Worm (Caenorhabditis elegans) whole organism, early embryonic: ENCODE results near the gene C16C8.27.

ENCODE experiments used
- ama-1 ChIP-seq: fragments of 150-350 bp; optimal IDR thresholded peaks from 2 replicates; lab custom pipeline; 2014
- ceh-13 ChIP-seq: fragments of 200-800 bp; sonication (Bioruptor generic); optimal IDR thresholded peaks from 2 replicates; lab custom pipeline; 2018; ENCODE audit warnings: mild to moderate bottlenecking, missing genetic modification characterization, missing compliant biosample characterization
- ceh-36 ChIP-seq: sonication (generic microtip); optimal IDR thresholded peaks from 2 replicates; lab custom pipeline; 2016; ENCODE audit warnings: missing genetic modification characterization, inconsistent platforms, missing compliant biosample characterization
- ets-7 ChIP-seq: sonication (generic microtip); optimal IDR thresholded peaks from 2 replicates; lab custom pipeline; 2016; ENCODE audit warnings: missing genotype, missing genetic modification characterization, missing compliant biosample characterization
- hmg-4 ChIP-seq: fragments of 200-800 bp; sonication (Bioruptor generic); optimal IDR thresholded peaks from 2 replicates; lab custom pipeline; 2018; ENCODE audit warnings: mild to moderate bottlenecking, missing genetic modification characterization, missing compliant biosample characterization
- hnd-1 ChIP-seq: sonication (generic microtip); optimal IDR thresholded peaks from 2 replicates; lab custom pipeline; 2016; ENCODE audit warnings: missing genetic modification characterization, missing compliant biosample characterization
- scrt-1 ChIP-seq: fragments of 200-800 bp; sonication (Bioruptor generic); IDR thresholded peaks from 2 replicates; pipeline ENCODE4 v1.3.6; 2022; ENCODE audit warnings: missing genetic modification characterization, missing compliant biosample characterization
- tbx-11 ChIP-seq: fragments of 200-800 bp; sonication (Bioruptor generic); IDR thresholded peaks from 2 replicates; pipeline ENCODE4 v1.3.6; 2022; ENCODE audit warnings: missing genetic modification characterization, missing compliant biosample characterization
- tra-4 ChIP-seq: sonication (generic microtip); optimal IDR thresholded peaks from 2 replicates; lab custom pipeline; 2017; ENCODE audit warnings: missing genetic modification characterization, missing compliant biosample characterization

- TF ChIP-seq scrt-1 (GFP tag; lab: Robert Waterston, UW), result no peak
- TF ChIP-seq ceh-13 (GFP tag; lab: Kevin White, UChicago), result no peak
- no peak for TF ChIP-seq hnd-1 (tag; lab: Kevin White, UChicago)
- no peak for TF ChIP-seq ets-7
- no peak for TF ChIP-seq ama-1 (lab: Kevin White, UChicago)
- TF ChIP-seq tra-4 (tag; lab: Kevin White, UChicago), result no peak
- no peak for TF ChIP-seq hmg-4 (GFP tag; lab: Kevin White, UChicago)
- TF ChIP-seq tbx-11 (GFP tag; lab: Robert Waterston, UW), result no peak
- no peak for TF ChIP-seq ceh-36 (tag; lab: Kevin White, UChicago)
These were observed 10.9 kb downstream of the C16C8.27 start, which contains the start of gene C16C8.12 for ce11 chrII:3452421-3452820.
